Worm (Caenorhabditis elegans) whole organism, L4/young adult: ENCODE data around the gene math-34.

Experiments
- W03F9.2 ChIP-seq: fragments of 150-350 bp; optimal IDR thresholded peaks from 2 replicates; lab custom pipeline; 2014; ENCODE audit warnings: missing biosample characterization, missing genetic modification characterization
- dao-5 ChIP-seq: sonication (generic microtip); optimal IDR thresholded peaks from 2 replicates; lab custom pipeline; 2016; ENCODE audit warnings: missing genotype, missing genetic modification characterization, moderate library complexity, missing compliant biosample characterization

- no peak for TF ChIP-seq dao-5
- TF ChIP-seq W03F9.2 (tag; lab: Kevin White, UChicago) = no peak
Observed at ce11 chrII:988437-988836, 40.3 kb upstream of the math-34 start, which contains the start of gene fbxc-39.
